Worm (Caenorhabditis elegans): ENCODE data around the gene Y54F10BM.6.

DNA sequence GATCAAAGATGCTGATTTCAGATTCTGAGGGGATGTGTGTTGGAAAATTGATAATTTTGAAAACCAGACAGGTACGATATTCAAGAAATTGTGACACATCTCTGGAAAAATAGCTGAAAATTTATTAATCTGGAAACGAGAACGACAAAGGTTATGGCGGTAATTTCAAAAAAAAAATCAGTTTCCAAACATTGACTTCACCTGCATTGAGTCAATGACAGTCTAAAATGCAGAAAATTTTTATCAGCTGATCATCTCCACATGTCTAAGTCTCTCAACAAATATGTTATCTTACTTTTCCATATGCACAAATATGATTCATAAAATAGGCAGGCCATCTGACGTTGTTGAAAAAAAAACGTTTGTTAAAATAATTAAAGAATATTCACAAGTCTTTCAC is 9.0 kb downstream of the Y54F10BM.6 start, which contains the start of gene fbxa-48:
- TF ChIP-seq M03D4.4 (tag; optimal IDR thresholded peaks at IDR 0.05) (no peak), nhr-237 (tag; optimal IDR thresholded peaks at IDR 0.05) (no peak), mab-5 (tag; optimal IDR thresholded peaks at IDR 0.05) (no peak), nhr-76 (tag; optimal IDR thresholded peaks at IDR 0.05) (no peak), zip-8 (tag; optimal IDR thresholded peaks at IDR 0.05) (no peak)

Measured in whole organism, mixed stage, embryonic.